Worm (Caenorhabditis elegans) whole organism, midembryonic: Measurements from ENCODE around the gene Y57A10A.2.

Experiments used
- T22C8.4 ChIP-seq: fragments of 200-800 bp; sonication (Bioruptor generic); IDR thresholded peaks from 2 replicates; pipeline ENCODE4 v1.3.6; 2022; ENCODE audit warnings: missing genetic modification characterization, missing compliant biosample characterization
- flt-1 ChIP-seq: fragments of 200-800 bp; sonication (Bioruptor generic); IDR thresholded peaks from 2 replicates; pipeline ENCODE4 v1.3.6; 2022; ENCODE audit warnings: missing genetic modification characterization, missing compliant biosample characterization
- ref-1 ChIP-seq: fragments of 200-800 bp; sonication (Bioruptor generic); conservative IDR thresholded peaks from 2 replicates; pipeline ENCODE4 v1.3.6; 2022; ENCODE audit warnings: missing genetic modification reagents, missing genetic modification characterization, missing compliant biosample characterization

DNA sequence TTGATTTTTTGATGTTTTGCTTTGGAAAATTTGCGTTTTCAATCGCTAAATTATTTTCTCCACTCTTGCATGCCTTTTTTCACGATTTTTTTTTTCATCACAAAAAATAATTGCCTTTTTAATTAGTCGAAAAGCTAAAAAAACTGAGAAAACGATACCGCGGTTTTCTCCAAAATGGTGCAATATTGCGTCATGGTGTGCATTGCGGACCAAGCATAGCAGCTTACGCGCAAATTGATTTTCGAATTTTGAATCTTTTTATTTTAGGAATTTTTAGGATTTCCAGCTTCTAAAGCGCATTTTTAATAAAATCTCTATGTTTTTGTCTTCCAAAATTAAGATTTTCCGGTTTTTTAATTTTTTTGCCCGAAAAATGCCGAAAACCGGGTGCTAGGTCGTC lies 2.8 kb downstream of the Y57A10A.2 start:
- TF ChIP-seq flt-1 (GFP tag; lab: Robert Waterston, UW) (no peak), T22C8.4 (GFP tag; lab: Robert Waterston, UW) (no peak), ref-1 (GFP tag; lab: Robert Waterston, UW) (no peak)
